Fruit fly (Drosophila melanogaster): ENCODE measurements around the gene CG15529.

Gene CG15529

DNA sequence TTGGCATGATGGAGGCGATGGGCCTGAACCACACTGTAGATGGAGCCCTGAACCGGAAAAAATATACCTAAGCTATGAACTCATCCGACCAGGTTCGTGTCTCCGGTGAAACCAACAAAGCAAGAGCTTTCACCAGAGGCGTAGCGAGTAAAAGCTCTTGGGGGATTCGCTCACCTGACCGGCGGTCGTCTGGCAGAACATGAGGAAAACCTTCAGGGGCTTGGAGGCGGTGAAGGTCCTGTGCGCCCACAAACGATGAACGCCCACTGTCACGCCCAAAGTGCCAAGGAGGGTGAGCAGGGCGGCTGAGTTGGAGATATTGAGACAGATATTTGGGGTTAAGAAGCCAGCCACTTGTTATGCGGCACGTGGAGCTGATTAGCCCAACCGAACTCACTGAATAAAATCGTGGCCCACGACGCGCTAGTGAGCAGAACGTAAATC is 43.8 kb downstream of the CG15529 start:
- TF ChIP-seq psq (GFP tag; optimal IDR thresholded peaks at IDR 0.05) (no peak), Myc (optimal IDR thresholded peaks at IDR 0.05) (peak; percentile 55), GATAd (GFP tag; optimal IDR thresholded peaks at IDR 0.05) (no peak), h (GFP tag; optimal IDR thresholded peaks at IDR 0.05) (peak; percentile 51), foxo (GFP tag; optimal IDR thresholded peaks at IDR 0.05) (peak in 1 of 2 experiments; percentile 61), OdsH (GFP tag; optimal IDR thresholded peaks at IDR 0.05) (peak; percentile 14), Sp1 (GFP tag; optimal IDR thresholded peaks at IDR 0.05) (peak; percentile 16), HLH106 (tag; optimal IDR thresholded peaks at IDR 0.05) (peak; percentile 50), br (GFP tag; optimal IDR thresholded peaks at IDR 0.05) (peak; percentile 9), rgr (GFP tag; optimal IDR thresholded peaks at IDR 0.05) (peak; percentile 8), dsf (GFP tag; optimal IDR thresholded peaks at IDR 0.05; ENCODE audit: borderline replicate concordance) (no peak), ey (GFP tag; optimal IDR thresholded peaks at IDR 0.05) (peak; percentile 26), tai (GFP tag; optimal IDR thresholded peaks at IDR 0.05) (no peak), Hnf4 (GFP tag; optimal IDR thresholded peaks at IDR 0.05) (no peak)

DNA sequence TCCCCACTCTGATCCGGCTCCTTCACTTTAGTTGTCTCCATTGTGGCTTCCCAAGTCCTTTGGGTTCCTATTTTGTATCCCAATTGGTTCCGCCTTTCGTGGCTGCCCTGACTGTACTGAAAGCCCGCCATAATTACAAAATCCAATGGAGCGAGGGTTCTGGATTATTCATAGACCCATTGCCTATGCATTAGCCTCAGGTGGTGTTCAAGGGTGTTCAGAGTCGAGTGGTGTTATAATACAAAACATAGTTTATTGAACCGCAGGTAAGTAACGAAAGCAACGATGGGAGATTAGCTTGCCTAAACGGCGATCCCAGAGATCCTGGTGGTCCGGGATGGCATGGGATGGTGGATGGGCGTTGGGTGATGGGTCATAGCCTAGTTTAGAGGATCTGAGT is 44.3 kb downstream of the CG15529 start, which contains the start of gene CG15531:
TSS of gene CG15531 (minus strand) at position 101 of the 400 bp plus-strand sequence.
- TF ChIP-seq Mio (GFP tag; optimal IDR thresholded peaks at IDR 0.05): no peak
- TF ChIP-seq CG32264 (GFP tag; optimal IDR thresholded peaks at IDR 0.05): no peak
- no peak for TF ChIP-seq brk (GFP tag; optimal IDR thresholded peaks at IDR 0.05)
- TF ChIP-seq Dfd (GFP tag; optimal IDR thresholded peaks at IDR 0.05): no peak
- no peak for TF ChIP-seq psq (GFP tag; optimal IDR thresholded peaks at IDR 0.05)
- no peak for TF ChIP-seq HLH106 (tag; optimal IDR thresholded peaks at IDR 0.05)
- no peak for TF ChIP-seq dsf (GFP tag; optimal IDR thresholded peaks at IDR 0.05; ENCODE audit: borderline replicate concordance)
- no peak for TF ChIP-seq Hr83 (GFP tag; optimal IDR thresholded peaks at IDR 0.05; ENCODE audit: poor library complexity, severe bottlenecking)
- no peak for TF ChIP-seq Hnf4 (GFP tag; optimal IDR thresholded peaks at IDR 0.05)

DNA sequence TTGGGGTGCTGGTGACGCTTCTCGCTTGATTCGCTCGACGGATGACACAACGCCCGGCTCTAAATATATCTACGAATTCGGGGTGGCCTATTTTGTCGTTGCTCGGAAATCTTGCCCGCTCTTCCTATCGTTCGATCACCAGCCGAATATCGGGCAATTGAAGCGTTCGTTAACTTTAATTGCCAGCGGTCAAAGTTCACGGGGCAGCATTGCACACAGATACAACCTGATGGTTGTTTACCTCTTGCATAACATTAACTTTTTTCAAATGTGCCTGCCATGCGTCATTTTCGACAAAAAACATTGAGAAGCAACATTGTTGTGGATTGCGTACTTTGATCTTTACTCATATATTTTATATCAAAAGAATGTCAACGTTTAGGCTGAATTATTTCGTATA is 45.9 kb downstream of the CG15529 start:
- no peak for TF ChIP-seq Sp1 (GFP tag; optimal IDR thresholded peaks at IDR 0.05)
- no peak for TF ChIP-seq Abd-B (GFP tag; optimal IDR thresholded peaks at IDR 0.05)

DNA sequence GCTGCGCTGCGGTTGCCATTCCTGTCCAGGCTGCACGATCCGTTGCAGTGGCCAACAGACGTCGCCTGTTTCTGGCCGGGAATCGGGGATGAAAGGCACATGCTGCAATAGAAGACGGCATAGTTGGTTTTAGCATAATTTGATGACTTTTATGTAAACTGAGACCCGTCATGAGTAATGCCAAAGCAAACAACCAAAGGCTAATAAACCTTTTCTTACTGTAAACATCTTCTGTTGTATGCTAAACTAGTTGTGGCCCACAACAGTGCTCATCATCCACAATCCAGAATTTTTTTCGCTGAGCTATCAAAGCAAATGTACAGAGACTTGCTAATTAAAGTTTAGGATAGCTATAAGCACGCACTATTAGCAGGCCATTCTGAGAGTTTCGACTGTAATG is 46.9 kb downstream of the CG15529 start:
- TF ChIP-seq Hr78 (GFP tag; optimal IDR thresholded peaks at IDR 0.05): no peak
- no peak for TF ChIP-seq Jra (GFP tag; optimal IDR thresholded peaks at IDR 0.05)
- TF ChIP-seq Dfd (GFP tag; optimal IDR thresholded peaks at IDR 0.05): no peak
- TF ChIP-seq Abd-B (GFP tag; optimal IDR thresholded peaks at IDR 0.05): no peak
- no peak for TF ChIP-seq psq (GFP tag; optimal IDR thresholded peaks at IDR 0.05)
- TF ChIP-seq CG32264 (GFP tag; optimal IDR thresholded peaks at IDR 0.05): no peak
- TF ChIP-seq dsf (GFP tag; optimal IDR thresholded peaks at IDR 0.05; ENCODE audit: borderline replicate concordance): no peak
- no peak for TF ChIP-seq CrebA (GFP tag; optimal IDR thresholded peaks at IDR 0.05; ENCODE audit: borderline replicate concordance)

DNA sequence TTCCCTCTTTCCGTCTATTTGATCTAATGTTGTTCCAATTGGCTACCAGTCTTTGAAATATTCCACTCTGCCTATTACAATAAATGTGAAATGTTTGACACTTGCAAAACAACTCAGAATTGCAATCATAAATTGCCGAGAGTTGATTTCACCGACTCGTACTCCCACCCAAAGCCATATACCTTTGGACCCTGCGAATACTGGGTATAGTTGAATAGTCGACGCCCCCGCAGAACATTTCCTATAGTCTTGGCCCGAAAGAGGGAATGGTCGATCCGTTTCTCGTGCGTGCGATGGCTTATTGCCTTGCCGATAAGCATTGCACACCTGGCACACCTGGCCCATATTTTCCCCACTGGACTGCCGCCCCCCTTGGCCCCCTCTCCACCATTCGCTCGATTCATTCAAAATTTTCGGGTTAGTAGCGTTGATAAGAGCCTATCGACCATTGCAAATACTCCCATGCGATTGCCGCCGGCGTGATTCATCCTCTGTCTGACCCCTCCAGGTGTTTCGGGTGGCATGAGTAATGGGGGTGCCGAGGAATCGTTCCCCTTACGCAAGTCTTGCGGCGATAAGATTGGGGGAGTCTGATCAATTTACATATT is 48.3 kb downstream of the CG15529 start:
- TF ChIP-seq Rel (GFP tag; optimal IDR thresholded peaks at IDR 0.05) (no peak), Rel (tag; optimal IDR thresholded peaks at IDR 0.05) (peak; percentile 33), dsf (GFP tag; optimal IDR thresholded peaks at IDR 0.05; ENCODE audit: borderline replicate concordance) (no peak), dmrt93B (GFP tag; optimal IDR thresholded peaks at IDR 0.05) (no peak), brk (GFP tag; optimal IDR thresholded peaks at IDR 0.05) (no peak), jim (GFP tag; optimal IDR thresholded peaks at IDR 0.05) (no peak), h (GFP tag; optimal IDR thresholded peaks at IDR 0.05) (peak; percentile 37), Hr83 (GFP tag; optimal IDR thresholded peaks at IDR 0.05; ENCODE audit: poor library complexity, severe bottlenecking) (no peak), Jra (GFP tag; optimal IDR thresholded peaks at IDR 0.05) (peak; percentile 10), Dif (GFP tag; optimal IDR thresholded peaks at IDR 0.05; ENCODE audit: partially characterized antibody) (no peak), woc (GFP tag; optimal IDR thresholded peaks at IDR 0.05) (no peak), sv (GFP tag; optimal IDR thresholded peaks at IDR 0.05) (no peak), fru (GFP tag; optimal IDR thresholded peaks at IDR 0.05) (peak; percentile 44), usp (GFP tag; optimal IDR thresholded peaks at IDR 0.05) (no peak)
